Worm (Caenorhabditis elegans): ENCODE results near the gene K04A8.1.

Gene K04A8.1

ce11 chrV:6605275-6605674 is 39.1 kb downstream of the K04A8.1 start, which contains the start of gene ZK1055.7:
Gene ZK1055.7 (minus strand): TSS chrV:6605375.
- no peak for TF ChIP-seq lin-39 (tag; optimal IDR thresholded peaks at IDR 0.05)
- TF ChIP-seq aha-1 (tag), result no peak
- no peak for TF ChIP-seq php-3 (GFP tag; IDR thresholded peaks at IDR 0.05)
- no peak for TF ChIP-seq nhr-76 (tag; optimal IDR thresholded peaks at IDR 0.05)
- no peak for TF ChIP-seq ZK546.5 (tag; optimal IDR thresholded peaks at IDR 0.05)
- no peak for TF ChIP-seq tag-97 (GFP tag; IDR thresholded peaks at IDR 0.05)
- TF ChIP-seq nhr-25 (tag; optimal IDR thresholded peaks at IDR 0.05; ENCODE audit: borderline replicate concordance, insufficient read depth), result no peak
- TF ChIP-seq egl-27 (tag; optimal IDR thresholded peaks at IDR 0.05), result no peak
- TF ChIP-seq ztf-7 (tag; optimal IDR thresholded peaks at IDR 0.05), result no peak
- no peak for TF ChIP-seq ctbp-1 (GFP tag; IDR thresholded peaks at IDR 0.05)
- no peak for TF ChIP-seq T26A8.4 (GFP tag; IDR thresholded peaks at IDR 0.05)
- no peak for TF ChIP-seq ces-1 (GFP tag; optimal IDR thresholded peaks at IDR 0.05)
- no peak for TF ChIP-seq lin-15B (tag; optimal IDR thresholded peaks at IDR 0.05)
- no peak for TF ChIP-seq daf-8 (GFP tag; IDR thresholded peaks at IDR 0.05)
- TF ChIP-seq zip-11 (GFP tag; IDR thresholded peaks at IDR 0.05), result no peak
- no peak for TF ChIP-seq lin-1 (GFP tag; IDR thresholded peaks at IDR 0.05)
- TF ChIP-seq madf-5 (GFP tag; IDR thresholded peaks at IDR 0.05), result no peak
- TF ChIP-seq spr-3 (GFP tag; optimal IDR thresholded peaks at IDR 0.05), result no peak

- TF ChIP-seq dmd-8 (GFP tag; IDR thresholded peaks at IDR 0.05) (no peak), nhr-42 (GFP tag; IDR thresholded peaks at IDR 0.05) (no peak), hif-1 (tag; optimal IDR thresholded peaks at IDR 0.05) (no peak), nhr-48 (tag; optimal IDR thresholded peaks at IDR 0.05) (no peak), daf-16 (GFP tag; optimal IDR thresholded peaks at IDR 0.05) (no peak), daf-16 (tag; optimal IDR thresholded peaks at IDR 0.05) (peak; percentile 62), hlh-30 (tag; optimal IDR thresholded peaks at IDR 0.05; ENCODE audit: insufficient read depth) (no peak), R02D3.7 (tag; optimal IDR thresholded peaks at IDR 0.05) (no peak), mxl-3 (GFP tag; optimal IDR thresholded peaks at IDR 0.05) (no peak), ctbp-1 (GFP tag; IDR thresholded peaks at IDR 0.05) (no peak), lin-29 (GFP tag; IDR thresholded peaks at IDR 0.05) (no peak), Y75B8A.6 (GFP tag; IDR thresholded peaks at IDR 0.05) (no peak), hlh-11 (tag; optimal IDR thresholded peaks at IDR 0.05) (peak; percentile 31), aly-2 (tag; optimal IDR thresholded peaks at IDR 0.05) (no peak), zip-2 (tag; optimal IDR thresholded peaks at IDR 0.05) (no peak), lin-15B (tag; optimal IDR thresholded peaks at IDR 0.05) (no peak), nhr-25 (tag; optimal IDR thresholded peaks at IDR 0.05; ENCODE audit: borderline replicate concordance, insufficient read depth) (no peak), Y5F2A.4 (GFP tag; optimal IDR thresholded peaks at IDR 0.05) (no peak), egl-27 (tag; optimal IDR thresholded peaks at IDR 0.05) (no peak), lsy-2 (tag; optimal IDR thresholded peaks at IDR 0.05) (peak in 1 of 2 experiments; percentile 46), mep-1 (tag; optimal IDR thresholded peaks at IDR 0.05) (no peak), mes-2 (tag; optimal IDR thresholded peaks at IDR 0.05; ENCODE audit: poor library complexity, severe bottlenecking) (peak; percentile 25), tra-1 (GFP tag; IDR thresholded peaks at IDR 0.05) (no peak), spr-1 (tag; optimal IDR thresholded peaks at IDR 0.05) (no peak), nhr-28 (tag; optimal IDR thresholded peaks at IDR 0.05) (no peak), dpl-1 (GFP tag; optimal IDR thresholded peaks at IDR 0.05) (peak; percentile 11), php-3 (GFP tag; IDR thresholded peaks at IDR 0.05) (no peak), rbr-2 (tag; optimal IDR thresholded peaks at IDR 0.05) (no peak), snpc-1.2 (GFP tag; IDR thresholded peaks at IDR 0.05) (0 out of 2 replicates have a peak, but pooled peaks have one; percentile 41), dve-1 (tag; optimal IDR thresholded peaks at IDR 0.05; ENCODE audit: insufficient read depth) (peak; percentile 47), nhr-77 (tag; optimal IDR thresholded peaks at IDR 0.05) (no peak), daf-8 (GFP tag; IDR thresholded peaks at IDR 0.05) (no peak), dmd-6 (GFP tag; IDR thresholded peaks at IDR 0.05) (peak; percentile 24; the same call in 1 of the 2 replicates), T20F7.1 (GFP tag; optimal IDR thresholded peaks at IDR 0.05) (no peak), vab-7 (GFP tag; IDR thresholded peaks at IDR 0.05) (no peak), pqm-1 (tag; optimal IDR thresholded peaks at IDR 0.05) (peak; percentile 11), aha-1 (tag) (no peak)
Measured at ce11 chrV:6606197-6606596, 40.1 kb downstream of the K04A8.1 start.
